Worm (Caenorhabditis elegans) whole organism, L2 larva: ENCODE results near the gene sra-3.

Source experiments
- R02D3.7 ChIP-seq: fragments of 150-350 bp; optimal IDR thresholded peaks from 2 replicates; lab custom pipeline; 2014; ENCODE audit warnings: missing biosample characterization, missing genetic modification characterization
- Y55F3AM.14 ChIP-seq: fragments of 200-800 bp; sonication (Bioruptor generic); optimal IDR thresholded peaks from 2 replicates; lab custom pipeline; 2018; ENCODE audit warnings: mild to moderate bottlenecking, missing genetic modification characterization, missing compliant biosample characterization
- aly-2 ChIP-seq: fragments of 150-350 bp; optimal IDR thresholded peaks from 2 replicates; lab custom pipeline; 2014; ENCODE audit warnings: missing biosample characterization, missing genetic modification characterization
- ceh-82 ChIP-seq: fragments of 150-350 bp; optimal IDR thresholded peaks from 2 replicates; lab custom pipeline; 2014; ENCODE audit warnings: missing biosample characterization, missing genetic modification characterization
- lsy-2 ChIP-seq, 2 experiments: fragments of 150-350 bp in 1 of 2; sonication (generic microtip) in 1 of 2; optimal IDR thresholded peaks; 2 replicates each; lab custom pipeline; 2014 to 2017; ENCODE audit warnings: missing biosample characterization in 2 of 2, missing genetic modification characterization in 2 of 2
- mab-5 ChIP-seq: fragments of 150-350 bp; optimal IDR thresholded peaks from 2 replicates; lab custom pipeline; 2014; ENCODE audit warnings: missing biosample characterization, missing genetic modification characterization
- nhr-12 ChIP-seq: fragments of 150-350 bp; optimal IDR thresholded peaks from 2 replicates; lab custom pipeline; 2014; ENCODE audit warnings: missing biosample characterization, missing genetic modification characterization
- nhr-23 ChIP-seq: fragments of 150-350 bp; optimal IDR thresholded peaks from 2 replicates; lab custom pipeline; 2014; ENCODE audit warnings: missing biosample characterization, missing genetic modification reagents, missing genetic modification characterization
- nhr-237 ChIP-seq: fragments of 150-350 bp; optimal IDR thresholded peaks from 2 replicates; lab custom pipeline; 2014; ENCODE audit warnings: missing biosample characterization, missing genetic modification characterization
- skn-1 ChIP-seq: sonication (generic microtip); optimal IDR thresholded peaks from 2 replicates; lab custom pipeline; 2017; ENCODE audit warnings: missing biosample characterization, missing genetic modification characterization
- snpc-4 ChIP-seq: fragments of 150-350 bp; optimal IDR thresholded peaks from 2 replicates; lab custom pipeline; 2014; ENCODE audit warnings: missing biosample characterization, missing genetic modification characterization
- ztf-4 ChIP-seq: fragments of 150-350 bp; optimal IDR thresholded peaks from 2 replicates; lab custom pipeline; 2014; ENCODE audit warnings: missing biosample characterization, missing genetic modification characterization

- no peak for TF ChIP-seq mab-5
- no peak for TF ChIP-seq nhr-12
- TF ChIP-seq skn-1 (tag; lab: Kevin White, UChicago), result no peak
- no peak for TF ChIP-seq nhr-237 (tag; lab: Kevin White, UChicago)
- TF ChIP-seq aly-2, result no peak
- TF ChIP-seq Y55F3AM.14 (GFP tag; lab: Kevin White, UChicago), result no peak
- TF ChIP-seq R02D3.7 (tag; lab: Kevin White, UChicago), result no peak
- no peak for TF ChIP-seq snpc-4 (tag; lab: Kevin White, UChicago)
- TF ChIP-seq ztf-4 (tag; lab: Kevin White, UChicago), result no peak
- no peak for TF ChIP-seq ceh-82 (tag; lab: Kevin White, UChicago)
- no peak for TF ChIP-seq lsy-2 (tag; optimal IDR thresholded peaks at IDR 0.05; lab: Kevin White, UChicago)
- no peak for TF ChIP-seq nhr-23 (tag; lab: Kevin White, UChicago)
Observed at ce11 chrII:9560895-9561294, 20.3 kb upstream of the sra-3 start.
